Worm (Caenorhabditis elegans): ENCODE data around the gene pir-1.

Gene pir-1

DNA sequence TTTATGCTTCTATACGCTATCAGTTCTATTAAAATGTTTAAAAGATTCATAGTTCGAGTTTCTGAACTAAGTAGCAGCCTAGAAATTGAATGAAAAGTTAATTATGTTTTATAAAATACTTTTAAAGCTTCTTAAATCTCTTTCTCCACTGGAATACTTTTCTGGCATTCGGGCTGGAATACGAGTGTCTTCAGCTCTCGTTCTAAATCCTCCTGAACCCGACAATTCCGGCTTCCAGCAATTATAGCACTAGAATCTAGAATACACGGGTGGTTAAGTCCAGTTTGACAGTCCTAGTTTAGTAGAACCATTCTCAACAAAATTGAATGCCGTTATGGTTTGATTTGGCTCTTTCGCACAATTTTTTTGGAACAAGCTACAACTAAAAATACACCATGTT lies 44.8 kb upstream of the pir-1 start:
- TF ChIP-seq elt-1 (tag; optimal IDR thresholded peaks at IDR 0.05; ENCODE audit: borderline replicate concordance, insufficient read depth) (no peak), nhr-76 (tag; optimal IDR thresholded peaks at IDR 0.05) (no peak), mab-5 (tag; optimal IDR thresholded peaks at IDR 0.05) (no peak), nhr-28 (tag; optimal IDR thresholded peaks at IDR 0.05) (no peak), zip-8 (tag; optimal IDR thresholded peaks at IDR 0.05) (no peak), ceh-83 (GFP tag; optimal IDR thresholded peaks at IDR 0.05) (no peak), sem-2 (GFP tag; optimal IDR thresholded peaks at IDR 0.05) (no peak), lin-13 (tag; optimal IDR thresholded peaks at IDR 0.05) (no peak), sptf-1 (tag; optimal IDR thresholded peaks at IDR 0.05) (no peak), lin-32 (GFP tag; optimal IDR thresholded peaks at IDR 0.05) (no peak), mls-2 (tag; optimal IDR thresholded peaks at IDR 0.05) (no peak), cnd-1 (tag; optimal IDR thresholded peaks at IDR 0.05) (no peak), hlh-1 (tag; optimal IDR thresholded peaks at IDR 0.05) (no peak), drap-1 (GFP tag; optimal IDR thresholded peaks at IDR 0.05) (no peak), lsy-2 (tag; optimal IDR thresholded peaks at IDR 0.05) (no peak), M03D4.4 (tag; optimal IDR thresholded peaks at IDR 0.05) (no peak), ham-2 (GFP tag; optimal IDR thresholded peaks at IDR 0.05) (no peak), ces-1 (GFP tag; optimal IDR thresholded peaks at IDR 0.05) (no peak), unc-120 (tag; optimal IDR thresholded peaks at IDR 0.05; ENCODE audit: poor library complexity, severe bottlenecking) (no peak)

DNA sequence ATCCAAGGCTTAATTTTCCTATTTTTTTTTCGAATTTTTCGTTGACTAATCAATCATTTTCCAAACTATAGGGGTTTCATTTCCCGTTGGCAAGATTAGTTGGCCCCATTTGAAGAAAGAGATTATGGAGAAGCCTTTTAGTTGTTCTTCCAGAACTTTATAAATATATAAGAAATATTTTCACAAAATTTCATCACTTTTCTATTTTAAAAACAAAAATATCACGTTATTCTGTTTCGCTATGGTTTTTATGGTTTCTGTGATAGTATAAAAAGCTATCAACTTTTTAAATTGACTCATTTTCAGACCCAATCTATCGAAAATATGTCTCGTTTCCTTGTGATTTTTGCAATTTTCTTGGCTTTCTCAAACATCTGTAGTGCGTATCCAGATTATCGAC lies 41.2 kb upstream of the pir-1 start, which contains the start of gene nlp-78:
TSS of gene nlp-78 (plus strand) at position 301 of the 400 bp plus-strand sequence.
- TF ChIP-seq zip-8 (tag; optimal IDR thresholded peaks at IDR 0.05) (no peak), mep-1 (tag; optimal IDR thresholded peaks at IDR 0.05) (no peak), cnd-1 (tag; optimal IDR thresholded peaks at IDR 0.05) (no peak), elt-1 (tag; optimal IDR thresholded peaks at IDR 0.05; ENCODE audit: borderline replicate concordance, insufficient read depth) (no peak), snpc-4 (tag; optimal IDR thresholded peaks at IDR 0.05) (no peak), nhr-12 (tag; optimal IDR thresholded peaks at IDR 0.05) (no peak), blmp-1 (tag; optimal IDR thresholded peaks at IDR 0.05) (no peak), lin-32 (GFP tag; optimal IDR thresholded peaks at IDR 0.05) (no peak), pha-4 (tag; optimal IDR thresholded peaks at IDR 0.05) (no peak), nhr-2 (tag; optimal IDR thresholded peaks at IDR 0.05) (no peak), mab-5 (tag; optimal IDR thresholded peaks at IDR 0.05) (no peak), unc-62 (GFP tag; optimal IDR thresholded peaks at IDR 0.05) (no peak), ceh-83 (GFP tag; optimal IDR thresholded peaks at IDR 0.05) (no peak), elt-3 (tag; optimal IDR thresholded peaks at IDR 0.05) (no peak), unc-39 (tag; optimal IDR thresholded peaks at IDR 0.05) (no peak), M03D4.4 (tag; optimal IDR thresholded peaks at IDR 0.05) (no peak), tbx-8 (GFP tag; optimal IDR thresholded peaks at IDR 0.05) (no peak), ztf-11 (tag; optimal IDR thresholded peaks at IDR 0.05) (no peak), lsy-2 (tag; optimal IDR thresholded peaks at IDR 0.05) (no peak), ceh-39 (tag; optimal IDR thresholded peaks at IDR 0.05) (no peak)

DNA sequence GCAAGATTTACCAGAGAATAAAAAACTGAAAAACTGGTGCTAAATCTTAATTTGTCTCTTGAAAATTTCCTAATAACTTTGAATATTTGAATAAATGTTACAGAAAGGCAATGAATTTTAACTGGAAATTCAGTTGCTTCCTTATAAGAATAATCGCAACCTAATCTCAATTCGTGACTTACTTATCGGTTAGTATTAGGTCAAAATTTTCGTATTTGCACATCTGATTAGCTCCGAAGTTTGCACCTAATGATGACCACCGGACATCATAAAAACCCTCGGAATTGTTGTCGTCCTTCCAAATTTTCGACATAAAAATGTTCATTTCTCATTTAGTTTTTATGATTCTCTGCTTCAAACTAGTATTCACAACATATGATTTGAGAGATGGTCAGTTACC lies 39.3 kb upstream of the pir-1 start, which contains the start of gene C16D2.3:
TSS of gene C16D2.3 (plus strand) at position 301 of the 400 bp plus-strand sequence.
- TF ChIP-seq unc-120 (tag; optimal IDR thresholded peaks at IDR 0.05; ENCODE audit: poor library complexity, severe bottlenecking) (no peak), bed-3 (GFP tag; optimal IDR thresholded peaks at IDR 0.05) (no peak), ceh-39 (tag; optimal IDR thresholded peaks at IDR 0.05) (no peak), elt-3 (tag; optimal IDR thresholded peaks at IDR 0.05) (no peak)

ce11 chrII:9139172-9139700 lies 37.9 kb upstream of the pir-1 start, which contains the start of gene Y9C2UA.1:
Gene Y9C2UA.1, plus strand, starts transcription at chrII:9139650.
- no peak for TF ChIP-seq drap-1 (GFP tag; optimal IDR thresholded peaks at IDR 0.05)
- TF ChIP-seq lin-32 (GFP tag; optimal IDR thresholded peaks at IDR 0.05), result no peak
- TF ChIP-seq zip-8 (tag; optimal IDR thresholded peaks at IDR 0.05), result no peak
- TF ChIP-seq M03D4.4 (tag; optimal IDR thresholded peaks at IDR 0.05), result no peak
- TF ChIP-seq lsy-2 (tag; optimal IDR thresholded peaks at IDR 0.05), result no peak
- no peak for TF ChIP-seq lin-13 (tag; optimal IDR thresholded peaks at IDR 0.05)
- no peak for TF ChIP-seq snpc-4 (tag; optimal IDR thresholded peaks at IDR 0.05)
- no peak for TF ChIP-seq bed-3 (GFP tag; optimal IDR thresholded peaks at IDR 0.05)
- TF ChIP-seq unc-62 (GFP tag; optimal IDR thresholded peaks at IDR 0.05), result no peak
- TF ChIP-seq unc-39 (tag; optimal IDR thresholded peaks at IDR 0.05), result no peak
- TF ChIP-seq mab-5 (tag; optimal IDR thresholded peaks at IDR 0.05), result no peak
- TF ChIP-seq tbx-8 (GFP tag; optimal IDR thresholded peaks at IDR 0.05), result no peak
- no peak for TF ChIP-seq pha-4 (tag; optimal IDR thresholded peaks at IDR 0.05)
- no peak for TF ChIP-seq cnd-1 (tag; optimal IDR thresholded peaks at IDR 0.05)
- TF ChIP-seq sptf-1 (tag; optimal IDR thresholded peaks at IDR 0.05), result no peak
- no peak for TF ChIP-seq nhr-237 (tag; optimal IDR thresholded peaks at IDR 0.05)
- no peak for TF ChIP-seq ces-1 (GFP tag; optimal IDR thresholded peaks at IDR 0.05)

Data from whole organism, mixed stage, embryonic.